Fruit fly (Drosophila melanogaster): ENCODE measurements around the gene CG46025.

CG46025 gene

DNA sequence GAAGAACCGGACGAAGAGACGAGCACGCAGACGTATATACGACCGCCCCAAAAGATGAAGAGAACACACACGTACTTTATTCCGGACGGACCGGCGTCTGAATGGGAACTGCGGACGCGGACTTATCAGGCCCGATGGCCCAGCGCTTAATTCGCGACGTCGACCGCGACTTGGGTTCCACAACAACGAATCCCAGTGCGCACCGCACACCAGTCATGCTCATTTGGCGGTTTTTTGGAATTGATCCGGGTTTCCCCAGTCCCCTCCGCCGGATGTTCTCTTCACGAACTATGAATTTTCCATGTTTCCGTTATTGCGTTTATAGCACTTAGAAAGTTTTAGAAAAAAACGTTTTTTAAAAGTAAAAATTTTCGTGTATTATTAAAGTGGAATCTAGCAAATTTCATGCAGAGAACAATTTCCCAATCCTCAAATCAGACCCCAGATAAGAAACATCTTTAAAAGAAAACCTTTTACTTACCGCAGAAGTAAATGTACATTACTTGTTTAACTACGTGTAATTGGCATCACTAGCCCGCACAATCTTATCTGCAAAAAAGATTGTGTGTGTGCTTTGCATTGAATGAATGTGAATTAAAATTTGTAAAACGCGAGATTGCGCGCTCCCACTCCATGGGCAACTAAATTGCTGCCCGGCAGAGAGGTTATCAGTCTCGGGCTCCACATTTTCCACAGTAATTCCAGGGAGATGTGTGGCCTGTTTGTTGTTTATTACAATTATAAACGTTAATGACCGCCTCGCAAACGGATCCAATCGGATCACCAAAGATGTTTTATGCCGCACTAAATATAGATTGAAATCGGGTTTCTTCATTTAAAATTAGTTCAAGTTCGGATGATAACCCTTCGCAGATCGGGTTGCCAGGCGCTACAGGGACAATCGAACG is 36.7 kb downstream of the CG46025 start, which contains the start of gene CG7149:
CG7149 (minus strand) TSS at position 110 of the 908 bp plus-strand sequence.
- peak; percentile 82 for TF ChIP-seq fru (GFP tag; optimal IDR thresholded peaks at IDR 0.05)
- TF ChIP-seq psq (GFP tag; optimal IDR thresholded peaks at IDR 0.05), result peak; percentile 34
- TF ChIP-seq brk (GFP tag; optimal IDR thresholded peaks at IDR 0.05), result no peak
- TF ChIP-seq tai (GFP tag; optimal IDR thresholded peaks at IDR 0.05), result no peak
- TF ChIP-seq CG9705 (GFP tag; optimal IDR thresholded peaks at IDR 0.05), result no peak
- no peak for TF ChIP-seq CG32264 (GFP tag; optimal IDR thresholded peaks at IDR 0.05)
- TF ChIP-seq h (GFP tag; optimal IDR thresholded peaks at IDR 0.05), result peak; percentile 36
- TF ChIP-seq Hr78 (GFP tag; optimal IDR thresholded peaks at IDR 0.05), result no peak
- no peak for TF ChIP-seq GATAd (GFP tag; optimal IDR thresholded peaks at IDR 0.05)
- no peak for TF ChIP-seq Rel (GFP tag; optimal IDR thresholded peaks at IDR 0.05)
- peak; percentile 12 for TF ChIP-seq Rel (tag; optimal IDR thresholded peaks at IDR 0.05)
- peak; percentile 78 for TF ChIP-seq Dif (GFP tag; optimal IDR thresholded peaks at IDR 0.05; ENCODE audit: partially characterized antibody)
- no peak for TF ChIP-seq dsf (GFP tag; optimal IDR thresholded peaks at IDR 0.05; ENCODE audit: borderline replicate concordance)
- TF ChIP-seq Vsx2 (GFP tag; optimal IDR thresholded peaks at IDR 0.05; ENCODE audit: partially characterized antibody), result no peak
- TF ChIP-seq br (GFP tag; optimal IDR thresholded peaks at IDR 0.05), result peak; percentile 56
- TF ChIP-seq ey (GFP tag; optimal IDR thresholded peaks at IDR 0.05), result no peak
- peak; percentile 61 for TF ChIP-seq Hr83 (GFP tag; optimal IDR thresholded peaks at IDR 0.05; ENCODE audit: poor library complexity, severe bottlenecking)
- no peak for TF ChIP-seq pan (optimal IDR thresholded peaks at IDR 0.05)
- TF ChIP-seq rgr (GFP tag; optimal IDR thresholded peaks at IDR 0.05), result peak; percentile 27
- TF ChIP-seq Mio (GFP tag; optimal IDR thresholded peaks at IDR 0.05), result no peak
- TF ChIP-seq Hnf4 (GFP tag; optimal IDR thresholded peaks at IDR 0.05), result peak; percentile 16
- peak; percentile 55 for TF ChIP-seq woc (GFP tag; optimal IDR thresholded peaks at IDR 0.05)
- peak in 1 of 2 experiments; percentile 42 for TF ChIP-seq foxo (GFP tag; optimal IDR thresholded peaks at IDR 0.05)
- no peak for TF ChIP-seq Dfd (GFP tag; optimal IDR thresholded peaks at IDR 0.05)
- TF ChIP-seq N (GFP tag; optimal IDR thresholded peaks at IDR 0.05), result no peak
- TF ChIP-seq sage (GFP tag; optimal IDR thresholded peaks at IDR 0.05), result no peak
- no peak for TF ChIP-seq CrebA (GFP tag; optimal IDR thresholded peaks at IDR 0.05; ENCODE audit: borderline replicate concordance)
- peak; percentile 37 for TF ChIP-seq HLH106 (tag; optimal IDR thresholded peaks at IDR 0.05)
- TF ChIP-seq OdsH (GFP tag; optimal IDR thresholded peaks at IDR 0.05), result peak; percentile 37
- no peak for TF ChIP-seq jim (GFP tag; optimal IDR thresholded peaks at IDR 0.05)
- no peak for TF ChIP-seq lola (GFP tag; optimal IDR thresholded peaks at IDR 0.05)
- no peak for TF ChIP-seq Abd-B (GFP tag; optimal IDR thresholded peaks at IDR 0.05)
- TF ChIP-seq sv (GFP tag; optimal IDR thresholded peaks at IDR 0.05), result no peak
- TF ChIP-seq dl (GFP tag; optimal IDR thresholded peaks at IDR 0.05; ENCODE audit: insufficient read depth in 1 of 2, partially characterized antibody in 2 of 2), result peak; percentile 46 to 68
- TF ChIP-seq dmrt93B (GFP tag; optimal IDR thresholded peaks at IDR 0.05), result no peak
- no peak for TF ChIP-seq usp (GFP tag; optimal IDR thresholded peaks at IDR 0.05)
- TF ChIP-seq Jra (GFP tag; optimal IDR thresholded peaks at IDR 0.05), result no peak
- peak; percentile 46 for TF ChIP-seq Sp1 (GFP tag; optimal IDR thresholded peaks at IDR 0.05)
- peak; percentile 92 for TF ChIP-seq Myc (optimal IDR thresholded peaks at IDR 0.05)

DNA sequence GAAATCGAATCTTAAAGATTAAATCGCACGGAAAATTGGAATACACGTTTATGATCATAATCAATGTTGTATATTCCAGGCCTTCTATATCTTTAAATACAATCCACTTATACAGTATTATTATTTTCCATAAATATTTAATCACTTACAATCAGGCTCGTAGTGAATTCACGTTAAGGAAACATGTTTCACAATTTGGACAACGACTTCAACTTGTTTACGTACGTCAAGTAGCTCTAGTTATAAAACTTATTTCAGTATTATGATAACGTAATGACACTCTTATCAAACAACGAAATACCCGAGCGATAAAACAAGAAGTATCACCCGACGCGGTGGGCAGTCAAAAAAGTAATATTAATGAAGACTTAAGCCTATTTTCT is 37.4 kb downstream of the CG46025 start:
- TF ChIP-seq OdsH (GFP tag; optimal IDR thresholded peaks at IDR 0.05), result no peak
- no peak for TF ChIP-seq Sp1 (GFP tag; optimal IDR thresholded peaks at IDR 0.05)
- TF ChIP-seq Dfd (GFP tag; optimal IDR thresholded peaks at IDR 0.05), result no peak
- TF ChIP-seq Hr78 (GFP tag; optimal IDR thresholded peaks at IDR 0.05), result no peak
- no peak for TF ChIP-seq h (GFP tag; optimal IDR thresholded peaks at IDR 0.05)
- no peak for TF ChIP-seq foxo (GFP tag; optimal IDR thresholded peaks at IDR 0.05)
- no peak for TF ChIP-seq CG32264 (GFP tag; optimal IDR thresholded peaks at IDR 0.05)

All from whole organism, wandering third instar larva.